Fruit fly (Drosophila melanogaster): Measurements from ENCODE around the gene CG42714.
A peak's percentile ranks its signal among the peaks of the same experiment; 100 is the strongest.

Gene CG42714

DNA sequence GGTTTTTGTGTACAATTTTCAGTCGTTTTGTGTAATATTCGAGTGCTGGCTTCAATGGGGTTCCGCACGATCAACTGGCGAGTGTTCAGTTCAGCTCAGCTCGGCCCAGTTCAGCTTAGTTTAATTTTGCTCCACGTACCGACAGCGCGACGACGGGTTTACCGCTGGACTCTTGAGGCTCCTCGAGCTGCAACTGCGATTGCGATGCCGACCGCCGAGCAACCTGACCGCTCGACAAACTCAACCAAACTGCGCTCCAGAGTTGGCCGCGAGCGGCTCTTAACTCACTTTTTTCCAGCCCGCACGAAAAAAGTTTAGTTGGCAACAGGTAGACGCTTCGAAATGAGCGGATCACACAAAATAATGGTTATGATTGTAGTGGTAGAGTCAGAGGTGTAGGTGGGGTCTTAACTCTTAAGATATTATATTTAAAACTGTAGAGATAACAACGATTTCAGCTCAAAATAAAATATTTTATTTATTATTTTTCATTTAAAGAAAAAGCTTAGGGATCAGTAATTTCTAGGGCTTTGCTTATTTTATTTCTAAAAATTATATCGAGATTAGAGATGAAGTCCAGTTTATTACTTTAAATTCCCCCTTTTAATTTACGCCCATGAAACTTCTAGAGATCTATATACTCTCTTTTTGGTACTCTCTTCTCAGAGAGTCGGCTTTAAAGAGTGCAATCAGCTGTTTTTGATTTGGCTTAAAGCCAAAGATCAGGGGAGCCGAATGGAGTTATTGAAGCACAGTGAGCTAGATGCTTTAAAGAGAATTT lies 22.7 kb upstream of the CG42714 start, which contains the start of gene Best2 (continued):
- peak; percentile 66 for TF ChIP-seq CG10431 (GFP tag; optimal IDR thresholded peaks at IDR 0.05)
- TF ChIP-seq CG33213 (GFP tag; optimal IDR thresholded peaks at IDR 0.05) = peak; percentile 63
- TF ChIP-seq CG17186 (GFP tag; optimal IDR thresholded peaks at IDR 0.05) = no peak
- TF ChIP-seq CG31388 (GFP tag; optimal IDR thresholded peaks at IDR 0.05) = peak; percentile 39
- TF ChIP-seq CkIIα-i1 (GFP tag; IDR thresholded peaks at IDR 0.05) = no peak; the same call in 1 of the 2 replicates
- no peak for TF ChIP-seq disco-r (GFP tag; optimal IDR thresholded peaks at IDR 0.05)
- TF ChIP-seq Usf (GFP tag; optimal IDR thresholded peaks at IDR 0.05) = peak; percentile 75
- TF ChIP-seq dmrt99B (tag; optimal IDR thresholded peaks at IDR 0.05) = peak; percentile 96
- peak; percentile 14 for TF ChIP-seq fd64A (GFP tag; optimal IDR thresholded peaks at IDR 0.05)
- TF ChIP-seq Poxn (GFP tag; IDR thresholded peaks at IDR 0.05) = peak; percentile 77
- TF ChIP-seq CG3065 (GFP tag; optimal IDR thresholded peaks at IDR 0.05) = no peak
- TF ChIP-seq CrebB (tag; optimal IDR thresholded peaks at IDR 0.05) = peak; percentile 50
- TF ChIP-seq nerfin-1 (tag; optimal IDR thresholded peaks at IDR 0.05) = peak; percentile 83
- peak; percentile 51 for TF ChIP-seq Mes4 (GFP tag; optimal IDR thresholded peaks at IDR 0.05)
- TF ChIP-seq CG1603 (tag; optimal IDR thresholded peaks at IDR 0.05) = no peak
- TF ChIP-seq ATbp (GFP tag; optimal IDR thresholded peaks at IDR 0.05) = peak; percentile 79
- TF ChIP-seq Fer2 (tag; optimal IDR thresholded peaks at IDR 0.05) = peak; percentile 79
- TF ChIP-seq chn (GFP tag; optimal IDR thresholded peaks at IDR 0.05) = peak; percentile 69
- TF ChIP-seq CG15601 (tag; optimal IDR thresholded peaks at IDR 0.05) = peak; percentile 83
- peak; percentile 67 for TF ChIP-seq CG1529 (GFP tag; optimal IDR thresholded peaks at IDR 0.05)
- TF ChIP-seq CG1602 (GFP tag; optimal IDR thresholded peaks at IDR 0.05) = peak; percentile 77
- no peak for TF ChIP-seq MESR4 (GFP tag; optimal IDR thresholded peaks at IDR 0.05)
- peak; percentile 93 for TF ChIP-seq CG17361 (GFP tag; IDR thresholded peaks at IDR 0.05)
- TF ChIP-seq CG13624 (GFP tag; optimal IDR thresholded peaks at IDR 0.05) = peak; percentile 78
- TF ChIP-seq Camta (GFP tag; optimal IDR thresholded peaks at IDR 0.05) = peak; percentile 63
- peak; percentile 48 for TF ChIP-seq CG6654 (GFP tag; optimal IDR thresholded peaks at IDR 0.05)
- peak; percentile 84 for TF ChIP-seq Hmr (GFP tag; optimal IDR thresholded peaks at IDR 0.05)
- peak; percentile 89 for TF ChIP-seq Taf1 (GFP tag; IDR thresholded peaks at IDR 0.05)
- peak; percentile 96 for TF ChIP-seq dysf (GFP tag; IDR thresholded peaks at IDR 0.05)
- peak; percentile 22; the same call in 1 of the 2 replicates for TF ChIP-seq Bgb (GFP tag; IDR thresholded peaks at IDR 0.05; ENCODE audit: partially characterized antibody)
- peak; percentile 81 for TF ChIP-seq CG5180 (GFP tag; optimal IDR thresholded peaks at IDR 0.05)
- TF ChIP-seq Hr3 (GFP tag; optimal IDR thresholded peaks at IDR 0.05) = peak; percentile 82
- TF ChIP-seq HLH3B (GFP tag; IDR thresholded peaks at IDR 0.05) = peak; percentile 91
- peak; percentile 56 for TF ChIP-seq trem (tag; optimal IDR thresholded peaks at IDR 0.05)
- TF ChIP-seq Bdp1 (GFP tag; optimal IDR thresholded peaks at IDR 0.05) = peak; percentile 61
- peak; percentile 90 for TF ChIP-seq gsb (GFP tag; IDR thresholded peaks at IDR 0.05)
- peak; percentile 4 for TF ChIP-seq NC2α (GFP tag; optimal IDR thresholded peaks at IDR 0.05)
- TF ChIP-seq mam (GFP tag; optimal IDR thresholded peaks at IDR 0.05) = peak; percentile 79
- TF ChIP-seq Sin3A (optimal IDR thresholded peaks at IDR 0.05) = no peak
- peak; percentile 62 for TF ChIP-seq slp2 (GFP tag; optimal IDR thresholded peaks at IDR 0.05)
- TF ChIP-seq ro (GFP tag; IDR thresholded peaks at IDR 0.05) = peak; percentile 78
- peak; percentile 88 for TF ChIP-seq Mrtf (GFP tag; IDR thresholded peaks at IDR 0.05)
- peak; percentile 59 for TF ChIP-seq Atf-2 (GFP tag; optimal IDR thresholded peaks at IDR 0.05)
- peak; percentile 65 for TF ChIP-seq maf-S (GFP tag; optimal IDR thresholded peaks at IDR 0.05)
- TF ChIP-seq PHDP (tag; optimal IDR thresholded peaks at IDR 0.05) = peak; percentile 86
- peak; percentile 79 for TF ChIP-seq CG12299 (tag; optimal IDR thresholded peaks at IDR 0.05)
- TF ChIP-seq amos (GFP tag; IDR thresholded peaks at IDR 0.05; ENCODE audit: partially characterized antibody) = peak; percentile 34; the same call in 1 of the 2 replicates
- TF ChIP-seq CG34422 (GFP tag; IDR thresholded peaks at IDR 0.05) = peak; percentile 93
- peak; percentile 93 for TF ChIP-seq CG30403 (GFP tag; optimal IDR thresholded peaks at IDR 0.05)
- TF ChIP-seq slbo (GFP tag; IDR thresholded peaks at IDR 0.05) = peak; percentile 91
